Fruit fly (Drosophila melanogaster): Measurements from ENCODE around the gene AnxB10.

AnxB10 gene

dm6 chrX:20173464-20173995 is at the start of gene AnxB10 (continued):
- TF ChIP-seq fd64A (GFP tag; optimal IDR thresholded peaks at IDR 0.05): no peak
- peak; percentile 33 for TF ChIP-seq en (GFP tag; optimal IDR thresholded peaks at IDR 0.05)
- TF ChIP-seq stc (GFP tag; IDR thresholded peaks at IDR 0.05): 0 out of 2 replicates have a peak, but pooled peaks have one; percentile 52
- peak; percentile 11 for TF ChIP-seq Nf-YB (GFP tag; optimal IDR thresholded peaks at IDR 0.05)
- peak; percentile 39 for TF ChIP-seq CG8388 (GFP tag; optimal IDR thresholded peaks at IDR 0.05)
- peak; percentile 40; the same call in 2 of the 3 replicates for TF ChIP-seq jigr1 (GFP tag; IDR thresholded peaks at IDR 0.05)
- no peak for TF ChIP-seq fd102C (GFP tag; optimal IDR thresholded peaks at IDR 0.05)
- no peak for TF ChIP-seq emc (GFP tag; optimal IDR thresholded peaks at IDR 0.05)
- no peak for TF ChIP-seq da (GFP tag; optimal IDR thresholded peaks at IDR 0.05)
- no peak for TF ChIP-seq CG12942 (GFP tag; optimal IDR thresholded peaks at IDR 0.05)
- TF ChIP-seq bsh (GFP tag; optimal IDR thresholded peaks at IDR 0.05): peak; percentile 53 to 83
- TF ChIP-seq cato (GFP tag; optimal IDR thresholded peaks at IDR 0.05; ENCODE audit: borderline replicate concordance): peak; percentile 16
- TF ChIP-seq CG4854 (GFP tag; optimal IDR thresholded peaks at IDR 0.05): peak; percentile 24
- no peak for TF ChIP-seq CG1024 (GFP tag; IDR thresholded peaks at IDR 0.05)
- peak; percentile 73 for TF ChIP-seq ind (GFP tag; optimal IDR thresholded peaks at IDR 0.05)
- no peak for TF ChIP-seq CG8478 (optimal IDR thresholded peaks at IDR 0.05)
- TF ChIP-seq gsb (GFP tag; IDR thresholded peaks at IDR 0.05): no peak
- TF ChIP-seq al (GFP tag; IDR thresholded peaks at IDR 0.05): no peak
- TF ChIP-seq CG7786 (GFP tag; optimal IDR thresholded peaks at IDR 0.05): no peak
- no peak for TF ChIP-seq ham (GFP tag; IDR thresholded peaks at IDR 0.05)
- no peak for TF ChIP-seq YL-1 (GFP tag; optimal IDR thresholded peaks at IDR 0.05)
- TF ChIP-seq klu (GFP tag; IDR thresholded peaks at IDR 0.05): no peak
- peak; percentile 40 to 44 for TF ChIP-seq dpn (GFP tag; optimal IDR thresholded peaks at IDR 0.05)
- TF ChIP-seq CkIIα-i1 (GFP tag; IDR thresholded peaks at IDR 0.05): no peak
- TF ChIP-seq kay (GFP tag; optimal IDR thresholded peaks at IDR 0.05): no peak
- no peak for TF ChIP-seq CG10431 (GFP tag; optimal IDR thresholded peaks at IDR 0.05)
- peak; percentile 64 for TF ChIP-seq CG31441 (GFP tag; IDR thresholded peaks at IDR 0.05)
- no peak for TF ChIP-seq pzg (GFP tag; optimal IDR thresholded peaks at IDR 0.05)
- TF ChIP-seq Blimp-1 (GFP tag; optimal IDR thresholded peaks at IDR 0.05): peak; percentile 64
- TF ChIP-seq CG18599 (GFP tag; optimal IDR thresholded peaks at IDR 0.05): peak; percentile 76
- TF ChIP-seq Lpt (GFP tag; optimal IDR thresholded peaks at IDR 0.05): no peak
- TF ChIP-seq CG17612 (GFP tag; IDR thresholded peaks at IDR 0.05): no peak
- TF ChIP-seq Hr39 (optimal IDR thresholded peaks at IDR 0.05): no peak
- no peak for TF ChIP-seq Neu2 (GFP tag; optimal IDR thresholded peaks at IDR 0.05; ENCODE audit: borderline replicate concordance)
- peak; percentile 56 for TF ChIP-seq CG10654 (GFP tag; optimal IDR thresholded peaks at IDR 0.05)
- peak; percentile 26 for TF ChIP-seq Dek (tag; optimal IDR thresholded peaks at IDR 0.05)
- TF ChIP-seq ash1 (GFP tag; optimal IDR thresholded peaks at IDR 0.05): no peak
- peak; percentile 35 for TF ChIP-seq CG1529 (GFP tag; optimal IDR thresholded peaks at IDR 0.05)
- TF ChIP-seq CG12659 (GFP tag; optimal IDR thresholded peaks at IDR 0.05): peak; percentile 46
- peak; percentile 7 for TF ChIP-seq CG15601 (tag; optimal IDR thresholded peaks at IDR 0.05)
- peak; percentile 52 for TF ChIP-seq CG18476 (GFP tag; optimal IDR thresholded peaks at IDR 0.05)
- TF ChIP-seq CG12071 (GFP tag; optimal IDR thresholded peaks at IDR 0.05): peak; percentile 44
- TF ChIP-seq Xbp1 (GFP tag; optimal IDR thresholded peaks at IDR 0.05): peak; percentile 68
- peak; percentile 37 to 58 for TF ChIP-seq Pdp1 (GFP tag; optimal IDR thresholded peaks at IDR 0.05)
- no peak for TF ChIP-seq HmgZ (tag; optimal IDR thresholded peaks at IDR 0.05)
- peak; percentile 75 for TF ChIP-seq CG6689 (GFP tag; IDR thresholded peaks at IDR 0.05)
- no peak for TF ChIP-seq CG2129 (GFP tag; IDR thresholded peaks at IDR 0.05; ENCODE audit: partially characterized antibody)
- TF ChIP-seq Usf (GFP tag; optimal IDR thresholded peaks at IDR 0.05): peak; percentile 2
- peak; percentile 63 for TF ChIP-seq Ada2b (GFP tag; IDR thresholded peaks at IDR 0.05)
- no peak for TF ChIP-seq hth (optimal IDR thresholded peaks at IDR 0.05)
- no peak for TF ChIP-seq pros (GFP tag; optimal IDR thresholded peaks at IDR 0.05)
- TF ChIP-seq CG3065 (GFP tag; optimal IDR thresholded peaks at IDR 0.05): no peak

Data from whole organism, embryonic.